Worm (Caenorhabditis elegans) whole organism, mixed stage, embryonic: ENCODE data around the gene F14D2.7.

Source experiments
- blmp-1 ChIP-seq: fragments of 150-350 bp; optimal IDR thresholded peaks from 2 replicates; lab custom pipeline; 2014; ENCODE audit warnings: missing biosample characterization, missing genetic modification characterization
- elt-3 ChIP-seq: fragments of 150-350 bp; optimal IDR thresholded peaks from 2 replicates; lab custom pipeline; 2014; ENCODE audit warnings: missing biosample characterization, missing genetic modification characterization
- ham-2 ChIP-seq: fragments of 200-800 bp; sonication (Bioruptor generic); optimal IDR thresholded peaks from 2 replicates; lab custom pipeline; 2018; ENCODE audit warnings: mild to moderate bottlenecking, missing genetic modification characterization, missing compliant biosample characterization
- nhr-28 ChIP-seq: fragments of 150-350 bp; optimal IDR thresholded peaks from 2 replicates; lab custom pipeline; 2014; ENCODE audit warnings: missing biosample characterization, missing genetic modification characterization
- pha-4 ChIP-seq: fragments of 150-350 bp; optimal IDR thresholded peaks from 2 replicates; lab custom pipeline; 2018; ENCODE audit warnings: missing biosample characterization, missing genetic modification reagents, missing genetic modification characterization
- snpc-4 ChIP-seq: fragments of 150-350 bp; optimal IDR thresholded peaks from 2 replicates; lab custom pipeline; 2014; ENCODE audit warnings: missing biosample characterization, missing genetic modification characterization

ce11 chrII:3343714-3344113 lies 5.3 kb upstream of the F14D2.7 start, which contains the start of gene F14D2.15:
- TF ChIP-seq elt-3 (tag; lab: Kevin White, UChicago) (no peak), snpc-4 (no peak), pha-4 (tag; lab: Kevin White, UChicago) (no peak), nhr-28 (no peak), blmp-1 (tag; lab: Kevin White, UChicago) (no peak), ham-2 (no peak)
